Fruit fly (Drosophila melanogaster) whole organism, embryonic: ENCODE measurements around the gene haf.
A peak's percentile ranks its signal among the peaks of the same experiment; 100 is the strongest.

ENCODE experiments used
- ATbp ChIP-seq: fragments of 200-800 bp; sonication (Bioruptor generic); optimal IDR thresholded peaks from 2 replicates; lab custom pipeline; 2017; ENCODE audit warnings: missing biosample characterization, mild to moderate bottlenecking, missing genetic modification characterization, missing genetic modification reagents
- B-H1 ChIP-seq: fragments of 200-800 bp; sonication (Bioruptor generic); IDR thresholded peaks from 3 replicates; pipeline ENCODE4 v1.3.6; 2022; ENCODE audit warnings: missing biosample characterization, missing genetic modification characterization
- CG10366 ChIP-seq: fragments of 200-800 bp; sonication (Bioruptor generic); IDR thresholded peaks from 2 replicates; pipeline ENCODE4 v1.3.6; 2022; ENCODE audit warnings: missing biosample characterization, missing genetic modification characterization
- CG10565 ChIP-seq: fragments of 200-800 bp; sonication (Bioruptor generic); optimal IDR thresholded peaks from 3 replicates; lab custom pipeline; 2016; ENCODE audit warnings: missing biosample characterization, mild to moderate bottlenecking, missing genetic modification characterization
- CG13624 ChIP-seq: fragments of 200-800 bp; sonication (Bioruptor generic); optimal IDR thresholded peaks from 2 replicates; lab custom pipeline; 2016; ENCODE audit warnings: missing biosample characterization, missing genetic modification characterization
- CG14014 ChIP-seq: fragments of 200-800 bp; sonication (Bioruptor generic); IDR thresholded peaks from 2 replicates; pipeline ENCODE4 v1.3.6; 2022; ENCODE audit warnings: missing biosample characterization, missing genetic modification characterization
- CG14050 ChIP-seq: fragments of 200-800 bp; sonication (Bioruptor generic); IDR thresholded peaks from 3 replicates; pipeline ENCODE4 v1.3.6; 2022; ENCODE audit warnings: missing biosample characterization, missing genetic modification characterization
- CG14667 ChIP-seq: fragments of 200-800 bp; sonication (Bioruptor generic); IDR thresholded peaks from 2 replicates; pipeline ENCODE4 v1.3.6; 2022; ENCODE audit warnings: missing biosample characterization, missing genetic modification characterization
- CG16779 ChIP-seq: fragments of 200-800 bp; sonication (Bioruptor generic); IDR thresholded peaks from 2 replicates; pipeline ENCODE4 v1.3.6; 2022; ENCODE audit warnings: missing biosample characterization, missing genetic modification characterization
- CG16863 ChIP-seq: fragments of 200-800 bp; sonication (Bioruptor generic); optimal IDR thresholded peaks from 3 replicates; lab custom pipeline; 2016; ENCODE audit warnings: missing biosample characterization, missing genetic modification characterization
- CG17328 ChIP-seq: fragments of 200-800 bp; sonication (Bioruptor generic); IDR thresholded peaks from 2 replicates; pipeline ENCODE4 v1.3.6; 2022; ENCODE audit warnings: missing biosample characterization, missing genetic modification characterization
- CG17361 ChIP-seq: fragments of 200-800 bp; sonication (Bioruptor generic); IDR thresholded peaks from 3 replicates; pipeline ENCODE4 v1.3.6; 2022; ENCODE audit warnings: missing biosample characterization, missing genetic modification characterization
- CG17568 ChIP-seq: fragments of 200-800 bp; sonication (Bioruptor generic); optimal IDR thresholded peaks from 2 replicates; lab custom pipeline; 2018; ENCODE audit warnings: missing biosample characterization, mild to moderate bottlenecking, missing genetic modification characterization, moderate library complexity
- CG2116 ChIP-seq: fragments of 200-800 bp; sonication (Bioruptor generic); optimal IDR thresholded peaks from 3 replicates; lab custom pipeline; 2018; ENCODE audit warnings: missing biosample characterization, mild to moderate bottlenecking, missing genetic modification characterization
- CG2889 ChIP-seq: fragments of 200-800 bp; sonication (Bioruptor generic); IDR thresholded peaks from 3 replicates; pipeline ENCODE4 v1.3.6; 2022; ENCODE audit warnings: missing biosample characterization, missing genetic modification characterization
- CG4328 ChIP-seq: fragments of 200-800 bp; sonication (Bioruptor generic); optimal IDR thresholded peaks from 3 replicates; lab custom pipeline; 2017; ENCODE audit warnings: missing biosample characterization, missing genetic modification reagents, missing genetic modification characterization
- CG4854 ChIP-seq: fragments of 200-800 bp; sonication (Bioruptor generic); optimal IDR thresholded peaks from 2 replicates; lab custom pipeline; 2016; ENCODE audit warnings: missing biosample characterization, missing genetic modification characterization, inconsistent platforms
- CG5180 ChIP-seq: fragments of 200-800 bp; sonication (Bioruptor generic); optimal IDR thresholded peaks from 3 replicates; lab custom pipeline; 2017; ENCODE audit warnings: missing biosample characterization, missing genetic modification characterization, mild to moderate bottlenecking, moderate library complexity, missing genetic modification reagents
- CG6654 ChIP-seq: fragments of 200-800 bp; sonication (Bioruptor generic); optimal IDR thresholded peaks from 2 replicates; lab custom pipeline; 2017; ENCODE audit warnings: missing biosample characterization, mild to moderate bottlenecking, missing genetic modification characterization
- CG6683 ChIP-seq: fragments of 200-800 bp; sonication (Bioruptor generic); optimal IDR thresholded peaks from 2 replicates; lab custom pipeline; 2017; ENCODE audit warnings: missing biosample characterization, mild to moderate bottlenecking, missing genetic modification characterization, missing genetic modification reagents
- CG7556 ChIP-seq: fragments of 200-800 bp; sonication (Bioruptor generic); optimal IDR thresholded peaks from 2 replicates; lab custom pipeline; 2017; ENCODE audit warnings: missing biosample characterization, mild to moderate bottlenecking, missing genetic modification characterization
- CG7839 ChIP-seq: fragments of 200-800 bp; sonication (Bioruptor generic); optimal IDR thresholded peaks from 3 replicates; lab custom pipeline; 2018; ENCODE audit warnings: missing biosample characterization, mild to moderate bottlenecking, missing genetic modification characterization, moderate library complexity
- CG7928 ChIP-seq: fragments of 200-800 bp; sonication (Bioruptor generic); optimal IDR thresholded peaks from 2 replicates; lab custom pipeline; 2017; ENCODE audit warnings: missing biosample characterization, mild to moderate bottlenecking, missing genetic modification characterization
- CG8359 ChIP-seq: fragments of 200-800 bp; sonication (Bioruptor generic); optimal IDR thresholded peaks from 2 replicates; lab custom pipeline; 2017; ENCODE audit warnings: missing biosample characterization, mild to moderate bottlenecking, missing genetic modification characterization, borderline replicate concordance
- CG8944 ChIP-seq: fragments of 200-800 bp; sonication (Bioruptor generic); optimal IDR thresholded peaks from 3 replicates; lab custom pipeline; 2016; ENCODE audit warnings: missing biosample characterization, missing genetic modification characterization
- CG9817 ChIP-seq: fragments of 200-800 bp; sonication (Bioruptor generic); optimal IDR thresholded peaks from 2 replicates; lab custom pipeline; 2018; ENCODE audit warnings: missing biosample characterization, mild to moderate bottlenecking, missing genetic modification characterization, moderate library complexity
- CrebB ChIP-seq: fragments of 200-800 bp; sonication (Bioruptor generic); optimal IDR thresholded peaks from 3 replicates; lab custom pipeline; 2018; ENCODE audit warnings: missing biosample characterization, mild to moderate bottlenecking, missing genetic modification characterization
- ERR ChIP-seq: fragments of 200-800 bp; sonication (Bioruptor generic); optimal IDR thresholded peaks from 2 replicates; lab custom pipeline; 2016; ENCODE audit warnings: missing biosample characterization, missing genetic modification characterization
- Eip74EF ChIP-seq, 2 experiments: fragments of 200-800 bp in 1 of 2; fragments of >200 bp in 1 of 2; sonication (Bioruptor generic) in 1 of 2; optimal IDR thresholded peaks; 2 replicates each; lab custom pipeline; 2017 to 2019; ENCODE audit warnings: missing biosample characterization in 2 of 2, missing genetic modification characterization in 2 of 2, mild to moderate bottlenecking in 1 of 2, moderate library complexity in 1 of 2
- Fer2 ChIP-seq: fragments of 200-800 bp; sonication (Bioruptor generic); optimal IDR thresholded peaks from 2 replicates; lab custom pipeline; 2018; ENCODE audit warnings: missing biosample characterization, mild to moderate bottlenecking, missing genetic modification characterization, moderate library complexity
- Gug ChIP-seq: fragments of 200-800 bp; sonication (Bioruptor generic); IDR thresholded peaks from 4 replicates; pipeline ENCODE4 v1.3.6; 2022; ENCODE audit warnings: missing biosample characterization, missing genetic modification characterization
- HLH54F ChIP-seq: fragments of 200-800 bp; sonication (Bioruptor generic); optimal IDR thresholded peaks from 3 replicates; lab custom pipeline; 2016; ENCODE audit warnings: missing biosample characterization, missing genetic modification characterization
- Hmx ChIP-seq: fragments of 200-800 bp; sonication (Bioruptor generic); optimal IDR thresholded peaks from 2 replicates; lab custom pipeline; 2016; ENCODE audit warnings: missing biosample characterization, missing genetic modification characterization
- Hsf ChIP-seq: fragments of 200-800 bp; sonication (Bioruptor generic); optimal IDR thresholded peaks from 3 replicates; lab custom pipeline; 2016; ENCODE audit warnings: missing biosample characterization, missing genetic modification characterization
- NC2α ChIP-seq: fragments of 200-800 bp; sonication (Bioruptor generic); optimal IDR thresholded peaks from 2 replicates; lab custom pipeline; 2016; ENCODE audit warnings: missing biosample characterization, missing genetic modification characterization
- NFAT ChIP-seq: fragments of 200-800 bp; sonication (Bioruptor generic); IDR thresholded peaks from 2 replicates; pipeline ENCODE4 v1.3.6; 2022; ENCODE audit warnings: missing biosample characterization, missing genetic modification characterization
- Nf-YB ChIP-seq: fragments of 200-800 bp; sonication (Bioruptor generic); optimal IDR thresholded peaks from 3 replicates; lab custom pipeline; 2019; ENCODE audit warnings: missing biosample characterization, mild to moderate bottlenecking, missing genetic modification characterization, moderate library complexity
- Stat92E ChIP-seq, 3 experiments: fragments of >200 bp in 2 of 3; fragments of 200-800 bp in 1 of 3; sonication (Bioruptor generic) in 1 of 3; optimal IDR thresholded peaks; 2 replicates each; lab custom pipeline; 2017 to 2019; ENCODE audit warnings: missing biosample characterization in 3 of 3, missing genetic modification characterization in 3 of 3, mild to moderate bottlenecking in 1 of 3, moderate library complexity in 1 of 3
- ap ChIP-seq: fragments of 200-800 bp; sonication (Bioruptor generic); IDR thresholded peaks from 2 replicates; pipeline ENCODE4 v1.3.6; 2022; ENCODE audit warnings: missing biosample characterization, missing genetic modification characterization
- ash1 ChIP-seq: fragments of 200-800 bp; sonication (Bioruptor generic); optimal IDR thresholded peaks from 2 replicates; lab custom pipeline; 2018; ENCODE audit warnings: missing biosample characterization, mild to moderate bottlenecking, missing genetic modification characterization
- chif ChIP-seq, 2 experiments: fragments of 200-800 bp; sonication (Bioruptor generic); optimal IDR thresholded peaks; 3 replicates each; lab custom pipeline; 2016; ENCODE audit warnings: missing biosample characterization in 2 of 2, missing genetic modification characterization in 2 of 2
- fd96Cb ChIP-seq: fragments of 200-800 bp; sonication (Bioruptor generic); optimal IDR thresholded peaks from 2 replicates; lab custom pipeline; 2018; ENCODE audit warnings: missing biosample characterization, mild to moderate bottlenecking, missing genetic modification characterization, moderate library complexity
- maf-S ChIP-seq: fragments of 200-800 bp; sonication (Bioruptor generic); optimal IDR thresholded peaks from 2 replicates; lab custom pipeline; 2016; ENCODE audit warnings: missing biosample characterization, missing genetic modification characterization
- org-1 ChIP-seq: fragments of 200-800 bp; sonication (Bioruptor generic); optimal IDR thresholded peaks from 2 replicates; lab custom pipeline; 2017; ENCODE audit warnings: missing biosample characterization, missing genetic modification characterization
- pho ChIP-seq: fragments of 200-800 bp; sonication (Bioruptor generic); optimal IDR thresholded peaks from 2 replicates; lab custom pipeline; 2016; ENCODE audit warnings: missing biosample characterization, missing genetic modification characterization
- sens ChIP-seq: fragments of 200-800 bp; sonication (Bioruptor generic); peaks from one replicate; lab custom pipeline; 2016; ENCODE audit warnings: missing biosample characterization, missing genetic modification characterization
- slbo ChIP-seq: fragments of 200-800 bp; sonication (Bioruptor generic); IDR thresholded peaks from 2 replicates; pipeline ENCODE4 v1.3.6; 2022; ENCODE audit warnings: missing biosample characterization, missing genetic modification characterization
- tgo ChIP-seq: fragments of 200-800 bp; sonication (Bioruptor generic); IDR thresholded peaks from 3 replicates; pipeline ENCODE4 v1.3.6; 2022; ENCODE audit warnings: missing biosample characterization, missing genetic modification characterization
- unpg ChIP-seq: fragments of 200-800 bp; sonication (Bioruptor generic); optimal IDR thresholded peaks from 3 replicates; lab custom pipeline; 2018; ENCODE audit warnings: missing biosample characterization, mild to moderate bottlenecking, missing genetic modification characterization, moderate library complexity
- zf30C ChIP-seq: fragments of 200-800 bp; sonication (Bioruptor generic); optimal IDR thresholded peaks from 3 replicates; lab custom pipeline; 2018; ENCODE audit warnings: missing biosample characterization, mild to moderate bottlenecking, missing genetic modification characterization

Gene haf

dm6 chr2L:1579254-1579653 lies 24.3 kb downstream of the haf start (continued):
- peak; percentile 32 for TF ChIP-seq Nf-YB (GFP tag; lab: Kevin White, UChicago)
- peak; percentile 67 for TF ChIP-seq maf-S (GFP tag; lab: Kevin White, UChicago)
- TF ChIP-seq CG14014 (GFP tag; lab: Robert Waterston, UW), result peak; percentile 81
- peak; percentile 72; the same call in 2 of the 3 replicates for TF ChIP-seq tgo
- peak; percentile 65 for TF ChIP-seq Hsf (GFP tag; lab: Kevin White, UChicago)
- TF ChIP-seq CG14050, result peak; percentile 65
- peak; percentile 11 for TF ChIP-seq CG16863 (GFP tag; lab: Kevin White, UChicago)
- peak; percentile 32 for TF ChIP-seq ATbp (GFP tag; lab: Kevin White, UChicago)
- TF ChIP-seq CG16779, result peak; percentile 79
- TF ChIP-seq fd96Cb (tag; lab: Kevin White, UChicago), result peak; percentile 60
- TF ChIP-seq Gug (GFP tag; lab: Robert Waterston, UW), result peak; percentile 30; the same call in 1 of the 4 replicates
- TF ChIP-seq NFAT (GFP tag; lab: Robert Waterston, UW), result peak; percentile 86
- TF ChIP-seq CG8944 (GFP tag; lab: Kevin White, UChicago), result peak; percentile 41
- TF ChIP-seq CG13624 (GFP tag; lab: Kevin White, UChicago), result peak; percentile 86
- TF ChIP-seq CG7839 (tag; lab: Kevin White, UChicago), result peak; percentile 83
- peak; percentile 81 for TF ChIP-seq slbo
- TF ChIP-seq CG10565 (GFP tag; lab: Kevin White, UChicago), result no peak
- peak; percentile 46 for TF ChIP-seq CG7928 (GFP tag; lab: Kevin White, UChicago)
- TF ChIP-seq B-H1 (GFP tag; lab: Robert Waterston, UW), result peak; percentile 69
- TF ChIP-seq Stat92E (GFP tag; optimal IDR thresholded peaks at IDR 0.05; lab: Kevin White, UChicago), result no peak
- peak; percentile 60 for TF ChIP-seq CG17361 (GFP tag; lab: Robert Waterston, UW)
- TF ChIP-seq CG2116 (GFP tag; lab: Kevin White, UChicago), result no peak
- TF ChIP-seq CG8359 (GFP tag; lab: Kevin White, UChicago), result no peak
- no peak for TF ChIP-seq zf30C (GFP tag; lab: Kevin White, UChicago)
- peak; percentile 64 for TF ChIP-seq pho (GFP tag; lab: Kevin White, UChicago)
- TF ChIP-seq ERR, result peak; percentile 56
- TF ChIP-seq CG2889 (GFP tag; lab: Robert Waterston, UW), result 0 out of 3 replicates have a peak, but pooled peaks have one; percentile 43
- TF ChIP-seq org-1 (GFP tag; lab: Kevin White, UChicago), result peak; percentile 50
- peak; percentile 79 for TF ChIP-seq CG9817
- no peak for TF ChIP-seq Hmx
- peak; percentile 47; the same call in 1 of the 2 replicates for TF ChIP-seq ap (GFP tag; lab: Robert Waterston, UW)
- TF ChIP-seq CG17328 (GFP tag; lab: Robert Waterston, UW), result 0 out of 2 replicates have a peak, but pooled peaks have one; percentile 20
- peak; percentile 78 for TF ChIP-seq unpg (GFP tag; lab: Kevin White, UChicago)
- TF ChIP-seq CG10366, result peak; percentile 72
- peak; percentile 66 for TF ChIP-seq CG4854 (GFP tag; lab: Kevin White, UChicago)
- TF ChIP-seq sens (GFP tag; lab: Kevin White, UChicago), result peak; percentile 88
- peak; percentile 32 for TF ChIP-seq CG5180 (GFP tag; lab: Kevin White, UChicago)
- peak; percentile 25 for TF ChIP-seq CG6683 (GFP tag; lab: Kevin White, UChicago)
- TF ChIP-seq CG6654 (GFP tag; lab: Kevin White, UChicago), result peak; percentile 37
- TF ChIP-seq CG17568 (GFP tag; lab: Kevin White, UChicago), result peak; percentile 53
- TF ChIP-seq CG4328, result no peak
- TF ChIP-seq CG7556, result peak; percentile 59
- TF ChIP-seq Eip74EF (GFP tag; optimal IDR thresholded peaks at IDR 0.05; lab: Kevin White, UChicago), result peak in 1 of 2 experiments; percentile 87
- no peak for TF ChIP-seq NC2α (GFP tag; lab: Kevin White, UChicago)
- no peak for TF ChIP-seq ash1
- TF ChIP-seq chif (GFP tag; optimal IDR thresholded peaks at IDR 0.05; lab: Kevin White, UChicago), result peak in 1 of 2 experiments; percentile 45
- TF ChIP-seq HLH54F (GFP tag; lab: Kevin White, UChicago), result peak; percentile 65
- TF ChIP-seq Fer2 (tag; lab: Kevin White, UChicago), result peak; percentile 23
- peak; percentile 57 for TF ChIP-seq CG14667 (GFP tag; lab: Robert Waterston, UW)
- TF ChIP-seq CrebB (tag; lab: Kevin White, UChicago), result peak; percentile 55
